Worm (Caenorhabditis elegans): ENCODE data around the gene C40A11.6.

Gene C40A11.6

ce11 chrII:2130770-2131169, 14.7 kb downstream of the C40A11.6 start, which contains the start of gene sdz-28:
sdz-28 (plus strand) TSS chrII:2131070.
- no peak for TF ChIP-seq F52B5.7 (tag; optimal IDR thresholded peaks at IDR 0.05)
- no peak for TF ChIP-seq lag-1 (GFP tag; IDR thresholded peaks at IDR 0.05)
- TF ChIP-seq F23B12.7 (tag; optimal IDR thresholded peaks at IDR 0.05; ENCODE audit: insufficient read depth), result no peak
- no peak for TF ChIP-seq F33H1.4 (GFP tag; IDR thresholded peaks at IDR 0.05)
- no peak for TF ChIP-seq die-1 (tag; optimal IDR thresholded peaks at IDR 0.05)
- TF ChIP-seq hmg-20 (GFP tag; IDR thresholded peaks at IDR 0.05), result no peak
- TF ChIP-seq hlh-26 (GFP tag; conservative IDR thresholded peaks at IDR 0.05), result no peak
- no peak for TF ChIP-seq ccch-3 (GFP tag; optimal IDR thresholded peaks at IDR 0.05)

ce11 chrII:2122762-2123161, 22.7 kb downstream of the C40A11.6 start:
- TF ChIP-seq ceh-79 (tag; optimal IDR thresholded peaks at IDR 0.05) (no peak), dpl-1 (GFP tag; optimal IDR thresholded peaks at IDR 0.05) (no peak), madf-3 (GFP tag; IDR thresholded peaks at IDR 0.05) (no peak), hlh-12 (tag; optimal IDR thresholded peaks at IDR 0.05) (no peak), attf-6 (GFP tag; IDR thresholded peaks at IDR 0.05) (no peak), ceh-27 (GFP tag; optimal IDR thresholded peaks at IDR 0.05) (no peak), aptf-2 (GFP tag; conservative IDR thresholded peaks at IDR 0.05) (no peak), tlf-1 (GFP tag; optimal IDR thresholded peaks at IDR 0.05) (no peak), lsy-27 (tag; optimal IDR thresholded peaks at IDR 0.05; ENCODE audit: borderline replicate concordance, insufficient read depth) (no peak), ets-4 (GFP tag; optimal IDR thresholded peaks at IDR 0.05) (no peak), dpff-1 (tag; optimal IDR thresholded peaks at IDR 0.05) (no peak), zfh-2 (GFP tag; conservative IDR thresholded peaks at IDR 0.05) (no peak), him-1 (tag; optimal IDR thresholded peaks at IDR 0.05) (no peak), madf-8 (GFP tag; conservative IDR thresholded peaks at IDR 0.05) (no peak), die-1 (tag; optimal IDR thresholded peaks at IDR 0.05) (no peak), mel-28 (tag; optimal IDR thresholded peaks at IDR 0.05; ENCODE audit: borderline replicate concordance) (no peak), B0035.1 (tag; optimal IDR thresholded peaks at IDR 0.05) (no peak), Y79H2A.3 (GFP tag; conservative IDR thresholded peaks at IDR 0.05) (no peak), mes-4 (tag; optimal IDR thresholded peaks at IDR 0.05) (no peak), C06A6.2 (GFP tag; conservative IDR thresholded peaks at IDR 0.05) (no peak)

DNA sequence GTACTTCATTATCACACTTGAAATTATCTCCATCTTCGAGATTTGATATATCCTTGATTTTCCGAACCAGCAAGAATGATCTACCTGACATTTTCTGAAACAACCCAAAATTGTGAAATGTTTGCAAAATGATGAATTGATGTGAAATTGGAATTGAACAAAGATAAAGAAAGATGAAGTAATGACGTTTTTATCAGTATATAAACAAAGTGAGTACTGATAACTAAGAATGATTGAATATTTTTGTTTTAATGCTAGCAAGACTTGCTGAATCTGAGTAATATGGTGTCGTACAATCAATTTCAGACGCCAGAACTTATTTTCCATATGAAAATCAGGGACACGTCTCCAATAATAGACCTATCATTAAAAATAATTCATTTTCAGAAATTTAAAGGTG, 23.4 kb downstream of the C40A11.6 start, which contains the start of gene math-37:
TSS of gene math-37 (minus strand) at position 101 of the 400 bp plus-strand sequence.
- TF ChIP-seq lir-1 (GFP tag; conservative IDR thresholded peaks at IDR 0.05) (no peak), snpc-1.3 (tag; optimal IDR thresholded peaks at IDR 0.05; ENCODE audit: insufficient read depth) (no peak), rec-8 (tag; optimal IDR thresholded peaks at IDR 0.05) (no peak), rcor-1 (GFP tag; IDR thresholded peaks at IDR 0.05) (no peak), nhr-90 (tag; optimal IDR thresholded peaks at IDR 0.05) (no peak), nhr-27 (tag; optimal IDR thresholded peaks at IDR 0.05) (no peak), T07F8.4 (tag; optimal IDR thresholded peaks at IDR 0.05) (no peak), die-1 (tag; optimal IDR thresholded peaks at IDR 0.05) (no peak), attf-3 (GFP tag; conservative IDR thresholded peaks at IDR 0.05) (no peak), F23B12.7 (tag; optimal IDR thresholded peaks at IDR 0.05; ENCODE audit: insufficient read depth) (no peak), cebp-2 (GFP tag; IDR thresholded peaks at IDR 0.05) (no peak), egl-18 (GFP tag; IDR thresholded peaks at IDR 0.05) (no peak), Y79H2A.3 (GFP tag; conservative IDR thresholded peaks at IDR 0.05) (no peak), sptf-2 (GFP tag; optimal IDR thresholded peaks at IDR 0.05) (no peak), rpc-1 (optimal IDR thresholded peaks at IDR 0.05) (no peak), rpc-1 (tag; optimal IDR thresholded peaks at IDR 0.05) (no peak), F10E7.11 (tag; optimal IDR thresholded peaks at IDR 0.05) (no peak), akir-1 (GFP tag; optimal IDR thresholded peaks at IDR 0.05) (no peak)

Measured in whole organism, young adult.